Fruit fly (Drosophila melanogaster) whole organism, embryonic: ENCODE results near the gene ckd.

Experiments
- Abd-B ChIP-seq: fragments of 200-800 bp; sonication (Bioruptor generic); optimal IDR thresholded peaks from 2 replicates; lab custom pipeline; 2018; ENCODE audit warnings: missing biosample characterization, mild to moderate bottlenecking, missing genetic modification characterization, moderate library complexity
- Adf1 ChIP-seq: fragments of 200-800 bp; sonication (Bioruptor generic); IDR thresholded peaks from 2 replicates; pipeline ENCODE4 v1.3.6; 2022; ENCODE audit warnings: missing biosample characterization, missing genetic modification characterization
- Aef1 ChIP-seq: fragments of 200-800 bp; sonication (Bioruptor generic); IDR thresholded peaks from 3 replicates; pipeline ENCODE4 v1.3.6; 2022; ENCODE audit warnings: missing biosample characterization, missing genetic modification characterization
- CG10431 ChIP-seq: fragments of 200-800 bp; sonication (Bioruptor generic); optimal IDR thresholded peaks from 3 replicates; lab custom pipeline; 2018; ENCODE audit warnings: missing biosample characterization, mild to moderate bottlenecking, missing genetic modification characterization
- CG11695 ChIP-seq: fragments of 200-800 bp; sonication (Bioruptor generic); IDR thresholded peaks from 3 replicates; pipeline ENCODE4 v1.3.6; 2022; ENCODE audit warnings: missing biosample characterization, missing genetic modification characterization
- CG14441 ChIP-seq: fragments of 200-800 bp; sonication (Bioruptor generic); IDR thresholded peaks from 2 replicates; pipeline ENCODE4 v1.3.6; 2022; ENCODE audit warnings: missing biosample characterization, missing genetic modification characterization
- CG14710 ChIP-seq: fragments of 200-800 bp; sonication (Bioruptor generic); optimal IDR thresholded peaks from 3 replicates; lab custom pipeline; 2019; ENCODE audit warnings: missing biosample characterization, mild to moderate bottlenecking, missing genetic modification characterization, moderate library complexity
- CG15479 ChIP-seq: fragments of 200-800 bp; sonication (Bioruptor generic); optimal IDR thresholded peaks from 3 replicates; lab custom pipeline; 2019; ENCODE audit warnings: missing biosample characterization, mild to moderate bottlenecking, missing genetic modification characterization, moderate library complexity
- CG1603 ChIP-seq: fragments of 200-800 bp; sonication (Bioruptor generic); optimal IDR thresholded peaks from 2 replicates; lab custom pipeline; 2019; ENCODE audit warnings: missing biosample characterization, mild to moderate bottlenecking, missing genetic modification characterization, moderate library complexity
- CG30431 ChIP-seq: fragments of 200-800 bp; sonication (Bioruptor generic); optimal IDR thresholded peaks from 2 replicates; lab custom pipeline; 2017; ENCODE audit warnings: missing biosample characterization, missing genetic modification characterization
- CG31441 ChIP-seq: fragments of 200-800 bp; sonication (Bioruptor generic); IDR thresholded peaks from 2 replicates; pipeline ENCODE4 v1.3.6; 2022; ENCODE audit warnings: missing biosample characterization, missing genetic modification characterization
- CG33213 ChIP-seq: fragments of 200-800 bp; sonication (Bioruptor generic); optimal IDR thresholded peaks from 3 replicates; lab custom pipeline; 2016; ENCODE audit warnings: missing biosample characterization, missing genetic modification characterization
- CG34224 ChIP-seq: fragments of 200-800 bp; sonication (Bioruptor generic); IDR thresholded peaks from 3 replicates; pipeline ENCODE4 v1.3.6; 2022; ENCODE audit warnings: missing biosample characterization, missing genetic modification characterization; ENCODE audit not compliant: partially characterized antibody
- CG5180 ChIP-seq: fragments of 200-800 bp; sonication (Bioruptor generic); optimal IDR thresholded peaks from 3 replicates; lab custom pipeline; 2017; ENCODE audit warnings: missing biosample characterization, missing genetic modification characterization, mild to moderate bottlenecking, moderate library complexity, missing genetic modification reagents
- CG6272 ChIP-seq: fragments of 200-800 bp; sonication (Bioruptor generic); IDR thresholded peaks from 2 replicates; pipeline ENCODE4 v1.3.6; 2022; ENCODE audit warnings: missing biosample characterization, missing genetic modification characterization
- CG6765 ChIP-seq: fragments of 200-800 bp; sonication (Bioruptor generic); optimal IDR thresholded peaks from 3 replicates; lab custom pipeline; 2017; ENCODE audit warnings: missing biosample characterization, mild to moderate bottlenecking, missing genetic modification characterization
- D ChIP-seq, 2 experiments: fragments of 200-800 bp in 1 of 2; fragments of >200 bp in 1 of 2; sonication (Bioruptor generic) in 1 of 2; optimal IDR thresholded peaks; 2 replicates in 1 of 2; 3 replicates in 1 of 2; lab custom pipeline; 2017; ENCODE audit warnings: mild to moderate bottlenecking in 1 of 2, missing biosample characterization in 1 of 2, missing genetic modification characterization in 1 of 2, missing genetic modification reagents in 1 of 2
- Deaf1 ChIP-seq: fragments of 200-800 bp; optimal IDR thresholded peaks from 3 replicates; lab custom pipeline; 2019; ENCODE audit warnings: missing biosample characterization, mild to moderate bottlenecking, missing genetic modification characterization, moderate library complexity
- Dp ChIP-seq: fragments of 200-800 bp; sonication (Bioruptor generic); optimal IDR thresholded peaks from 2 replicates; lab custom pipeline; 2018; ENCODE audit warnings: missing biosample characterization, mild to moderate bottlenecking, missing genetic modification characterization, moderate library complexity
- Elba2 ChIP-seq: fragments of 200-800 bp; sonication (Bioruptor generic); optimal IDR thresholded peaks from 3 replicates; lab custom pipeline; 2016; ENCODE audit warnings: missing biosample characterization, missing genetic modification characterization
- Ets65A ChIP-seq: fragments of 200-800 bp; sonication (Bioruptor generic); peaks from one replicate; lab custom pipeline; 2016; ENCODE audit warnings: missing biosample characterization, missing genetic modification characterization
- Hand ChIP-seq: fragments of 200-800 bp; sonication (Bioruptor generic); optimal IDR thresholded peaks from 2 replicates; lab custom pipeline; 2017; ENCODE audit warnings: mild to moderate bottlenecking, missing biosample characterization, missing genetic modification reagents, missing genetic modification characterization
- MTF-1 ChIP-seq: fragments of 200-800 bp; sonication (Bioruptor generic); optimal IDR thresholded peaks from 2 replicates; lab custom pipeline; 2018; ENCODE audit warnings: missing biosample characterization, mild to moderate bottlenecking, missing genetic modification characterization, borderline replicate concordance
- Med ChIP-seq: fragments of 200-800 bp; sonication (Bioruptor generic); peaks from one replicate; lab custom pipeline; 2016; ENCODE audit warnings: missing biosample characterization, missing genetic modification characterization, mild to moderate bottlenecking, inconsistent platforms, moderate library complexity
- Mes4 ChIP-seq: fragments of 200-800 bp; sonication (Bioruptor generic); optimal IDR thresholded peaks from 2 replicates; lab custom pipeline; 2016; ENCODE audit warnings: missing biosample characterization, missing genetic modification characterization
- Taf1 ChIP-seq: fragments of 200-800 bp; sonication (Bioruptor generic); IDR thresholded peaks from 2 replicates; pipeline ENCODE4 v1.3.6; 2022; ENCODE audit warnings: missing biosample characterization, missing genetic modification characterization
- abd-A ChIP-seq: fragments of 200-800 bp; sonication (Bioruptor generic); optimal IDR thresholded peaks from 3 replicates; lab custom pipeline; 2019; ENCODE audit warnings: missing biosample characterization, mild to moderate bottlenecking, missing genetic modification characterization, moderate library complexity
- bbx ChIP-seq: fragments of 200-800 bp; sonication (Bioruptor generic); IDR thresholded peaks from 2 replicates; pipeline ENCODE4 v1.3.6; 2022; ENCODE audit warnings: missing biosample characterization, missing genetic modification characterization; ENCODE audit not compliant: partially characterized antibody
- br ChIP-seq: fragments of >200 bp; optimal IDR thresholded peaks from 2 replicates; lab custom pipeline; 2017
- chinmo ChIP-seq: fragments of 200-800 bp; sonication (Bioruptor generic); IDR thresholded peaks from 4 replicates; pipeline ENCODE4 v1.3.6; 2022; ENCODE audit warnings: missing biosample characterization, missing genetic modification characterization; ENCODE audit not compliant: partially characterized antibody
- crol ChIP-seq: fragments of 200-800 bp; sonication (Bioruptor generic); IDR thresholded peaks from 2 replicates; pipeline ENCODE4 v1.3.6; 2022; ENCODE audit warnings: missing biosample characterization, missing genetic modification characterization
- dan ChIP-seq: fragments of 200-800 bp; sonication (Bioruptor generic); IDR thresholded peaks from 2 replicates; pipeline ENCODE4 v1.3.6; 2022; ENCODE audit warnings: missing biosample characterization, missing genetic modification characterization
- dmrt11E ChIP-seq: fragments of 200-800 bp; sonication (Bioruptor generic); optimal IDR thresholded peaks from 3 replicates; lab custom pipeline; 2018; ENCODE audit warnings: missing biosample characterization, mild to moderate bottlenecking, missing genetic modification characterization, moderate library complexity
- dmrt99B ChIP-seq: fragments of 200-800 bp; sonication (Bioruptor generic); optimal IDR thresholded peaks from 2 replicates; lab custom pipeline; 2018; ENCODE audit warnings: missing biosample characterization, mild to moderate bottlenecking, missing genetic modification characterization, moderate library complexity
- exex ChIP-seq: fragments of 200-800 bp; sonication (Bioruptor generic); optimal IDR thresholded peaks from 4 replicates; lab custom pipeline; 2018; ENCODE audit warnings: missing biosample characterization, mild to moderate bottlenecking, missing genetic modification characterization, moderate library complexity
- gcm2 ChIP-seq: fragments of 200-800 bp; sonication (Bioruptor generic); optimal IDR thresholded peaks from 2 replicates; lab custom pipeline; 2016; ENCODE audit warnings: missing biosample characterization, missing genetic modification characterization
- gfzf ChIP-seq: fragments of 200-800 bp; sonication (Bioruptor generic); optimal IDR thresholded peaks from 2 replicates; lab custom pipeline; 2016; ENCODE audit warnings: missing biosample characterization, mild to moderate bottlenecking, missing genetic modification characterization, moderate library complexity
- hbn ChIP-seq: fragments of 200-800 bp; sonication (Bioruptor generic); IDR thresholded peaks from 2 replicates; pipeline ENCODE4 v1.3.6; 2022; ENCODE audit warnings: missing biosample characterization, missing genetic modification characterization; ENCODE audit not compliant: partially characterized antibody
- jigr1 ChIP-seq: fragments of 200-800 bp; sonication (Bioruptor generic); IDR thresholded peaks from 3 replicates; pipeline ENCODE4 v1.3.6; 2022; ENCODE audit warnings: missing biosample characterization, missing genetic modification characterization
- kah ChIP-seq: fragments of 200-800 bp; sonication (Bioruptor generic); optimal IDR thresholded peaks from 2 replicates; lab custom pipeline; 2018; ENCODE audit warnings: missing biosample characterization, mild to moderate bottlenecking, missing genetic modification characterization
- lola ChIP-seq, 3 experiments: fragments of >200 bp in 2 of 3; fragments of 200-800 bp in 1 of 3; sonication (Bioruptor generic) in 1 of 3; optimal IDR thresholded peaks; 2 replicates each; lab custom pipeline; 2017 to 2019; ENCODE audit warnings: missing biosample characterization in 3 of 3, missing genetic modification characterization in 3 of 3, mild to moderate bottlenecking in 1 of 3, moderate library complexity in 1 of 3
- sisA ChIP-seq: fragments of 200-800 bp; sonication (Bioruptor generic); IDR thresholded peaks from 2 replicates; pipeline ENCODE4 v1.3.6; 2022; ENCODE audit warnings: missing biosample characterization, missing genetic modification characterization
- so ChIP-seq: fragments of 200-800 bp; sonication (Bioruptor generic); IDR thresholded peaks from 3 replicates; pipeline ENCODE4 v1.3.6; 2022; ENCODE audit warnings: missing biosample characterization, missing genetic modification characterization
- stwl ChIP-seq: fragments of 200-800 bp; sonication (Bioruptor generic); optimal IDR thresholded peaks from 3 replicates; lab custom pipeline; 2018; ENCODE audit warnings: missing biosample characterization, mild to moderate bottlenecking, missing genetic modification characterization, moderate library complexity
- tll ChIP-seq, 2 experiments: fragments of 200-800 bp in 1 of 2; fragments of >200 bp in 1 of 2; sonication (Bioruptor generic) in 1 of 2; optimal IDR thresholded peaks; 2 replicates each; lab custom pipeline; 2017 to 2019; ENCODE audit warnings: missing biosample characterization in 2 of 2, missing genetic modification characterization in 2 of 2, mild to moderate bottlenecking in 1 of 2, moderate library complexity in 1 of 2
- tup ChIP-seq: fragments of 200-800 bp; sonication (Bioruptor generic); optimal IDR thresholded peaks from 2 replicates; lab custom pipeline; 2016; ENCODE audit warnings: missing biosample characterization, mild to moderate bottlenecking, missing genetic modification characterization, moderate library complexity
- unc-4 ChIP-seq: fragments of 200-800 bp; sonication (Bioruptor generic); IDR thresholded peaks from 2 replicates; pipeline ENCODE4 v1.3.6; 2022; ENCODE audit warnings: missing biosample characterization, missing genetic modification characterization; ENCODE audit not compliant: partially characterized antibody
- usp ChIP-seq: fragments of >200 bp; optimal IDR thresholded peaks from 2 replicates; lab custom pipeline; 2017; ENCODE audit warnings: missing biosample characterization, missing genetic modification characterization
- yki ChIP-seq: fragments of >200 bp; optimal IDR thresholded peaks from 3 replicates; lab custom pipeline; 2018

Gene ckd

DNA sequence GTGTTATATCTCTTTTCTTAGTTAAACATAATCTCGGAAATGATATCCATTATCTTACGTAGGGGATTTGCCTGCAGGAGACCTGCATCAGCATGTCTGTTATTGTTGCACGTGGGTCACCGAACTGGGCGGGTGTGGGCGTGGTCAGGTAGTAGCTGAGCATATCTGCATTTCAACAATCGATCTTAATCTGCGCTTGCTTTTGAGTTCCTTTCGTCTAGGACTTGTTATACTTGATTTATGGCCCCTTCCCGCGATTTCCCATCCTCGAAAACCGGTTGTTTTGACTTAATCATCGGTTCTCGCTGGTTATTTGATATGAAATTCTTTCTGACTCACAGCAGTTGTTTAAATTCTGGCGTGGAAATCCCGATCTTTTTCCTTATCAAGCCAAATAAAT, 47.1 kb downstream of the ckd start:
- no peak for TF ChIP-seq dmrt99B (tag; lab: Kevin White, UChicago)
- no peak for TF ChIP-seq sisA (GFP tag; lab: Robert Waterston, UW)
- TF ChIP-seq lola (GFP tag; optimal IDR thresholded peaks at IDR 0.05; lab: Kevin White, UChicago), result no peak
- TF ChIP-seq gcm2 (GFP tag; lab: Kevin White, UChicago), result no peak
- peak; percentile 54 for TF ChIP-seq CG15479 (GFP tag; lab: Kevin White, UChicago)
- no peak for TF ChIP-seq exex (tag; lab: Kevin White, UChicago)
- TF ChIP-seq Elba2 (GFP tag; lab: Kevin White, UChicago), result no peak
- no peak for TF ChIP-seq br (lab: Kevin White, UChicago)
- TF ChIP-seq Ets65A (GFP tag; lab: Kevin White, UChicago), result no peak
- TF ChIP-seq CG30431 (GFP tag; lab: Kevin White, UChicago), result no peak
- no peak for TF ChIP-seq tup (GFP tag; lab: Kevin White, UChicago)
- TF ChIP-seq CG33213 (GFP tag; lab: Kevin White, UChicago), result no peak
- peak in 1 of 2 experiments; percentile 25 for TF ChIP-seq tll (GFP tag; optimal IDR thresholded peaks at IDR 0.05; lab: Kevin White, UChicago)

DNA sequence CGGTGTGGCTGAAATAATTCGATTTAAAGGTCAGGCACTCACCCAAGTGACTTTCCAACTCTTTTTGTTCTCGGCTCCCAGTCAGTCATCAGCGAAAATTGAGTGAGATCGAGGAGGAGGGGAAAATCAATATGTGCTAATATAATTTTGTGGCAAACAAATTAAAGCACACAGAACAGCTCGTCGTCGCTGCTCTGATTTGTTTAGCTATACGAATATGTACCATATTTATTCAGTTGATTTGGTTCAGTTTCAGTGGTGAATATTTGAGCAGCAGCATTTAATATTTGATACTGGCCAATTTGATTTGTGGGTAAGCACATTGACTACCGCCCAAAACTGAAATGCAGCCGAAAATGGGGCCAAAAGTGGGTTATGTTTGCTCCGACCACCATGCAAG, 47.8 kb downstream of the ckd start:
- TF ChIP-seq CG11695 (GFP tag; lab: Robert Waterston, UW) (0 out of 3 replicates have a peak, but pooled peaks have one; percentile 11), jigr1 (GFP tag; lab: Robert Waterston, UW) (no peak), Hand (GFP tag; lab: Kevin White, UChicago) (no peak), Dp (GFP tag; lab: Kevin White, UChicago) (no peak), abd-A (tag; lab: Kevin White, UChicago) (no peak), CG14710 (tag; lab: Kevin White, UChicago) (peak; percentile 30), dmrt11E (tag; lab: Kevin White, UChicago) (peak; percentile 58), bbx (GFP tag; lab: Robert Waterston, UW) (no peak), CG6272 (no peak), Deaf1 (tag; lab: Kevin White, UChicago) (no peak), CG6765 (GFP tag; lab: Kevin White, UChicago) (no peak), so (GFP tag; lab: Robert Waterston, UW) (peak; percentile 43; the same call in 2 of the 3 replicates), CG10431 (GFP tag; lab: Kevin White, UChicago) (no peak), CG1603 (tag; lab: Kevin White, UChicago) (peak; percentile 70), MTF-1 (GFP tag; lab: Kevin White, UChicago) (no peak), yki (lab: Kevin White, UChicago) (no peak), D (optimal IDR thresholded peaks at IDR 0.05; lab: Kevin White, UChicago) (no peak), D (GFP tag; optimal IDR thresholded peaks at IDR 0.05; lab: Kevin White, UChicago) (peak; percentile 15), Adf1 (no peak), Med (peak; percentile 94), Taf1 (GFP tag; lab: Robert Waterston, UW) (no peak), CG14441 (GFP tag; lab: Robert Waterston, UW) (no peak), dan (no peak), Aef1 (no peak), kah (GFP tag; lab: Kevin White, UChicago) (no peak), unc-4 (no peak), gfzf (GFP tag; lab: Kevin White, UChicago) (no peak), chinmo (no peak), Abd-B (no peak), crol (no peak), usp (GFP tag; lab: Kevin White, UChicago) (no peak), CG34224 (GFP tag; lab: Robert Waterston, UW) (no peak), hbn (GFP tag; lab: Robert Waterston, UW) (no peak), CG33213 (GFP tag; lab: Kevin White, UChicago) (peak; percentile 47), CG31441 (GFP tag; lab: Robert Waterston, UW) (peak; percentile 16; the same call in 1 of the 2 replicates), Mes4 (GFP tag; lab: Kevin White, UChicago) (peak; percentile 52), stwl (no peak), CG5180 (GFP tag; lab: Kevin White, UChicago) (no peak)
